Fruit fly (Drosophila melanogaster): ENCODE data around the gene hydra.

DNA sequence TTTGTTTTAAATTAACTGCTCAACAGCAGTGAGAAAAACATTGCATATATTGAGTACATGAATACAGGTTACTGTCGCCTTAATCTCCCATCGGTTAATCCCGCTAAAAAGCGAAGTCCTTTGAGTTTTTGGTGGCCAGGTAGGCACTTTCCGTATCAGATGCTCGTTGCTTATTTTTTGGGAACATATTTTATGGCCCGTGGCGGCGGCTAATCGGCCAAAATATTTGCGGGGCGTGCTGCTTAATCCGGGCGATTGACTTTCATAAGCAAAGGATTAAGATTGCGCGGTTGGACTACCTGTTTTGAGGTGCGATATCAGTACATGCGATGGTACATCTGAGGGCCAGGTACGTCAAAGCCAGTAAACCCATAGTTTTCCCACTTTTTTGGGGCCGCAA, 14.3 kb upstream of the hydra start:
- TF ChIP-seq Sin3A (optimal IDR thresholded peaks at IDR 0.05) (no peak), h (optimal IDR thresholded peaks at IDR 0.05) (no peak), psq (optimal IDR thresholded peaks at IDR 0.05) (no peak), insv (optimal IDR thresholded peaks at IDR 0.05) (no peak)

Data from Kc167 (cell line).